Fruit fly (Drosophila melanogaster): Measurements from ENCODE around the gene CG34132.

The CG34132 gene

DNA sequence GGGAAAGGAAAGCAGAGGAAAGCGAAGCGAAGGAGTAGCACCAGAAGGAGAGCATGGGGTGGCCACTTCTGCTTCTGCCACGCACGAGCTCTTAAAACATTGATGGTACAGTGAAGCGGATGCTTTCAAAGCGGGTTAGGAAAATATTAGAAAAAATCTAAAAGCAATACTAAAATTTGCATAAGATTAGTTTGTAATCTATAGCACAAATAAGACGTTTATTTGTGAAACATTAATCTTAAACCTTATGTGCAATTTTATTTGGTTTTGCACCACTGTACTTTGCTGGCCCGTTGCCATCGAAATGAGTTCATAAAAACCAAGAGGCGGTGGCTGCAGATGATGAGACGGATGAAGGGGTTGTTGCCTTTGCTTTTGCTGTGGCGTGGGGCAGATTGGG, 40.1 kb downstream of the CG34132 start (continued):
- TF ChIP-seq Xbp1 (GFP tag; optimal IDR thresholded peaks at IDR 0.05) (peak; percentile 85), Side (GFP tag; optimal IDR thresholded peaks at IDR 0.05) (peak; percentile 89), CG8290 (GFP tag; optimal IDR thresholded peaks at IDR 0.05) (no peak), CG8290 (tag; optimal IDR thresholded peaks at IDR 0.05) (peak in 1 of 2 experiments; percentile 70), CG14965 (GFP tag; optimal IDR thresholded peaks at IDR 0.05; ENCODE audit: borderline replicate concordance) (peak; percentile 33), CG12391 (tag; optimal IDR thresholded peaks at IDR 0.05) (peak; percentile 88), NC2β (GFP tag; optimal IDR thresholded peaks at IDR 0.05) (peak; percentile 76), CG4282 (GFP tag; optimal IDR thresholded peaks at IDR 0.05) (peak; percentile 72), TFAM (GFP tag; optimal IDR thresholded peaks at IDR 0.05) (peak; percentile 55), chm (GFP tag; IDR thresholded peaks at IDR 0.05) (peak; percentile 83; the same call in 1 of the 2 replicates), nmo (GFP tag; optimal IDR thresholded peaks at IDR 0.05) (peak; percentile 90), btn (GFP tag; optimal IDR thresholded peaks at IDR 0.05) (peak; percentile 83), odd (GFP tag; optimal IDR thresholded peaks at IDR 0.05) (peak; percentile 85), CG13123 (GFP tag; optimal IDR thresholded peaks at IDR 0.05) (peak; percentile 13), CG11696 (GFP tag; IDR thresholded peaks at IDR 0.05) (peak; percentile 84), CG34224 (GFP tag; IDR thresholded peaks at IDR 0.05; ENCODE audit: partially characterized antibody) (no peak), BEAF-32 (GFP tag; optimal IDR thresholded peaks at IDR 0.05) (no peak), Vsx1 (GFP tag; optimal IDR thresholded peaks at IDR 0.05) (peak; percentile 52), CG6854 (GFP tag; optimal IDR thresholded peaks at IDR 0.05) (peak; percentile 88), tll (GFP tag; optimal IDR thresholded peaks at IDR 0.05) (no peak), Sox100B (GFP tag; optimal IDR thresholded peaks at IDR 0.05) (peak; percentile 85), Hmr (GFP tag; optimal IDR thresholded peaks at IDR 0.05) (peak; percentile 91), Six4 (GFP tag; optimal IDR thresholded peaks at IDR 0.05) (peak; percentile 81), CG33557 (GFP tag; optimal IDR thresholded peaks at IDR 0.05) (peak; percentile 41), D (optimal IDR thresholded peaks at IDR 0.05) (no peak), D (GFP tag; optimal IDR thresholded peaks at IDR 0.05) (peak; percentile 88), C15 (GFP tag; IDR thresholded peaks at IDR 0.05) (peak; percentile 78; the same call in 1 of the 3 replicates), CG2889 (GFP tag; IDR thresholded peaks at IDR 0.05) (peak; percentile 76), CG7928 (GFP tag; optimal IDR thresholded peaks at IDR 0.05) (peak; percentile 17), Mad (GFP tag; optimal IDR thresholded peaks at IDR 0.05) (peak; percentile 53), ab (GFP tag; optimal IDR thresholded peaks at IDR 0.05) (peak; percentile 61), CG1603 (tag; optimal IDR thresholded peaks at IDR 0.05) (peak; percentile 86), Sry-β (GFP tag; optimal IDR thresholded peaks at IDR 0.05) (peak; percentile 10), Hr39 (optimal IDR thresholded peaks at IDR 0.05) (no peak), sisA (GFP tag; IDR thresholded peaks at IDR 0.05) (peak; percentile 90), gt (GFP tag; IDR thresholded peaks at IDR 0.05) (peak; percentile 71; the same call in 1 of the 2 replicates), ro (GFP tag; IDR thresholded peaks at IDR 0.05) (peak; percentile 78), CG4328 (GFP tag; optimal IDR thresholded peaks at IDR 0.05) (peak; percentile 70), inv (GFP tag; IDR thresholded peaks at IDR 0.05; ENCODE audit: partially characterized antibody) (no peak), jigr1 (GFP tag; IDR thresholded peaks at IDR 0.05) (peak; percentile 82), cad (GFP tag; optimal IDR thresholded peaks at IDR 0.05) (no peak), pum (GFP tag; optimal IDR thresholded peaks at IDR 0.05) (peak; percentile 77), CG3726 (GFP tag; IDR thresholded peaks at IDR 0.05) (peak; percentile 83), Drgx (GFP tag; IDR thresholded peaks at IDR 0.05) (peak; percentile 98), gsb (GFP tag; IDR thresholded peaks at IDR 0.05) (peak; percentile 69), ci (GFP tag; IDR thresholded peaks at IDR 0.05) (peak; percentile 95), CG32772 (GFP tag; IDR thresholded peaks at IDR 0.05) (peak; percentile 90), Dp (GFP tag; optimal IDR thresholded peaks at IDR 0.05) (no peak), lab (GFP tag; optimal IDR thresholded peaks at IDR 0.05) (peak; percentile 95), CG2875 (GFP tag; optimal IDR thresholded peaks at IDR 0.05) (peak; percentile 82), Hey (tag; optimal IDR thresholded peaks at IDR 0.05) (peak; percentile 54), cas (GFP tag; IDR thresholded peaks at IDR 0.05) (peak; percentile 76)

Measured in whole organism, embryonic.